Fruit fly (Drosophila melanogaster) Kc167 (cell line): ENCODE measurements around the gene gdrd.

Experiments
- Myc ChIP-seq: fragments of >200 bp; optimal IDR thresholded peaks from 2 replicates; lab custom pipeline; 2017; ENCODE audit warnings: missing external identifiers
- h ChIP-seq: fragments of >200 bp; optimal IDR thresholded peaks from 3 replicates; lab custom pipeline; 2018; ENCODE audit warnings: missing external identifiers
- psq ChIP-seq: fragments of >200 bp; optimal IDR thresholded peaks from 2 replicates; lab custom pipeline; 2017; ENCODE audit warnings: missing external identifiers
- ttk ChIP-seq: sonication (Bioruptor generic); optimal IDR thresholded peaks from 2 replicates; lab custom pipeline; 2017; ENCODE audit warnings: missing external identifiers

DNA sequence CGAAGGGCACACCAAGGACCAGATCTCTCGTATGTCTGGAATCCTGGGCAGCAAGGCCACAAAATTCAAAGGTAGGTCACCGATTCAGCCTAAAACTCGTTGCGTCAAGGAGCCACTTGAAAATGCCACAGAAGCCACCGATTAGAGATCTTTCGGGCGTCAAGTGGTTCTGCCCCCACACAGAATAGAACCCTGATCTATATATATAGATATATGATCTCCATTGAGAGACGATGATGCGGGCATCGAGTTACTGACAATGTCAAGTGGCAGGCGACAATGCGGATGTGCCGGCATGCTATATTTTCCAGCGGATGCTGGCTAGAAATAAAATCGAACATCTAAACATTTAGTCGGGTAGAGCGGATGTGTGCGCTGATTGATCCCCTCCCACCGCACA is 26.8 kb upstream of the gdrd start:
- TF ChIP-seq psq (lab: Kevin White, UChicago) (no peak), ttk (lab: Kevin White, UChicago) (no peak), Myc (lab: Kevin White, UChicago) (no peak), h (no peak)
